Worm (Caenorhabditis elegans) whole organism, late embryonic: ENCODE data around the gene inos-1.

ENCODE experiments used
- C38D4.7 ChIP-seq: fragments of 200-800 bp; sonication (Bioruptor generic); optimal IDR thresholded peaks from 2 replicates; lab custom pipeline; 2018; ENCODE audit warnings: mild to moderate bottlenecking, missing genetic modification characterization, moderate library complexity, missing compliant biosample characterization
- K02D7.2 ChIP-seq: sonication (generic microtip); optimal IDR thresholded peaks from 2 replicates; lab custom pipeline; 2017; ENCODE audit warnings: mild to moderate bottlenecking, missing genetic modification characterization, missing compliant biosample characterization
- T23F11.4 ChIP-seq: fragments of 200-800 bp; sonication (Bioruptor generic); optimal IDR thresholded peaks from 2 replicates; lab custom pipeline; 2018; ENCODE audit warnings: mild to moderate bottlenecking, missing genetic modification characterization, missing compliant biosample characterization
- ahr-1 ChIP-seq: sonication (generic microtip); optimal IDR thresholded peaks from 2 replicates; lab custom pipeline; 2016; ENCODE audit warnings: missing genetic modification characterization, missing compliant biosample characterization
- ceh-2 ChIP-seq: sonication (generic microtip); optimal IDR thresholded peaks from 2 replicates; lab custom pipeline; 2016; ENCODE audit warnings: missing genotype, missing genetic modification characterization, missing compliant biosample characterization
- ceh-24 ChIP-seq: sonication (generic microtip); optimal IDR thresholded peaks from 2 replicates; lab custom pipeline; 2016; ENCODE audit warnings: mild to moderate bottlenecking, missing genetic modification characterization, missing compliant biosample characterization
- ceh-30 ChIP-seq: fragments of 150-350 bp; optimal IDR thresholded peaks from 2 replicates; lab custom pipeline; 2014; ENCODE audit warnings: missing biosample characterization, missing genetic modification characterization
- ceh-31 ChIP-seq: sonication (generic microtip); optimal IDR thresholded peaks from 2 replicates; lab custom pipeline; 2016; ENCODE audit warnings: missing genetic modification characterization, missing compliant biosample characterization
- ceh-45 ChIP-seq: fragments of 200-800 bp; sonication (Bioruptor generic); IDR thresholded peaks from 2 replicates; pipeline ENCODE4 v1.3.6; 2022; ENCODE audit warnings: missing genetic modification reagents, missing genetic modification characterization, missing compliant biosample characterization
- ceh-6 ChIP-seq: fragments of 200-800 bp; sonication (Bioruptor generic); optimal IDR thresholded peaks from 2 replicates; lab custom pipeline; 2018; ENCODE audit warnings: mild to moderate bottlenecking, missing genetic modification characterization, missing compliant biosample characterization
- ceh-9 ChIP-seq: sonication (generic microtip); optimal IDR thresholded peaks from 2 replicates; lab custom pipeline; 2016; ENCODE audit warnings: mild to moderate bottlenecking, missing genetic modification characterization, inconsistent platforms, missing compliant biosample characterization
- che-1 ChIP-seq: sonication (generic microtip); optimal IDR thresholded peaks from 2 replicates; lab custom pipeline; 2016; ENCODE audit warnings: mild to moderate bottlenecking, missing genetic modification characterization, missing compliant biosample characterization
- dmd-4 ChIP-seq: sonication (generic microtip); optimal IDR thresholded peaks from 2 replicates; lab custom pipeline; 2016; ENCODE audit warnings: borderline replicate concordance, missing genetic modification characterization, missing compliant biosample characterization
- ets-4 ChIP-seq: sonication (generic microtip); optimal IDR thresholded peaks from 2 replicates; lab custom pipeline; 2016; ENCODE audit warnings: missing genetic modification characterization, missing compliant biosample characterization
- eyg-1 ChIP-seq: sonication (generic microtip); optimal IDR thresholded peaks from 2 replicates; lab custom pipeline; 2016; ENCODE audit warnings: missing genotype, missing genetic modification characterization, missing compliant biosample characterization
- fkh-6 ChIP-seq: sonication (generic microtip); optimal IDR thresholded peaks from 2 replicates; lab custom pipeline; 2016; ENCODE audit warnings: missing genetic modification characterization, missing compliant biosample characterization
- hlh-13 ChIP-seq: fragments of 200-800 bp; sonication (Bioruptor generic); optimal IDR thresholded peaks from 2 replicates; lab custom pipeline; 2018; ENCODE audit warnings: mild to moderate bottlenecking, missing genetic modification characterization, missing compliant biosample characterization
- hlh-6 ChIP-seq: sonication (generic microtip); optimal IDR thresholded peaks from 2 replicates; lab custom pipeline; 2016; ENCODE audit warnings: missing genotype, missing genetic modification characterization, missing compliant biosample characterization
- hlh-8 ChIP-seq: sonication (generic microtip); optimal IDR thresholded peaks from 2 replicates; lab custom pipeline; 2016; ENCODE audit warnings: missing genotype, missing genetic modification characterization, missing compliant biosample characterization
- nfya-1 ChIP-seq: sonication (generic microtip); optimal IDR thresholded peaks from 2 replicates; lab custom pipeline; 2017; ENCODE audit warnings: missing genetic modification characterization, mild to moderate bottlenecking, missing compliant biosample characterization, antibody characterized with exemption, moderate library complexity
- nhr-11 ChIP-seq: fragments of 150-350 bp; optimal IDR thresholded peaks from 2 replicates; lab custom pipeline; 2014; ENCODE audit warnings: missing biosample characterization, missing genetic modification characterization
- nhr-232 ChIP-seq: sonication (generic microtip); optimal IDR thresholded peaks from 2 replicates; lab custom pipeline; 2016; ENCODE audit warnings: missing genetic modification characterization, missing compliant biosample characterization
- npax-4 ChIP-seq: sonication (generic microtip); optimal IDR thresholded peaks from 2 replicates; lab custom pipeline; 2016; ENCODE audit warnings: missing genetic modification characterization, missing compliant biosample characterization
- pag-3 ChIP-seq: sonication (generic microtip); optimal IDR thresholded peaks from 2 replicates; lab custom pipeline; 2016; ENCODE audit warnings: missing compliant biosample characterization, missing genetic modification characterization, borderline replicate concordance
- pax-1 ChIP-seq: fragments of 150-350 bp; optimal IDR thresholded peaks from 2 replicates; lab custom pipeline; 2014; ENCODE audit warnings: missing biosample characterization, missing genetic modification characterization
- pha-2 ChIP-seq: sonication (generic microtip); optimal IDR thresholded peaks from 2 replicates; lab custom pipeline; 2017; ENCODE audit warnings: mild to moderate bottlenecking, missing genetic modification characterization, missing compliant biosample characterization
- pha-4 ChIP-seq: fragments of 150-350 bp; optimal IDR thresholded peaks from 2 replicates; lab custom pipeline; 2018; ENCODE audit warnings: missing biosample characterization, missing genetic modification reagents, missing genetic modification characterization
- pqm-1 ChIP-seq: sonication (generic microtip); optimal IDR thresholded peaks from 2 replicates; lab custom pipeline; 2016; ENCODE audit warnings: missing genetic modification characterization, missing compliant biosample characterization
- pros-1 ChIP-seq: fragments of 150-350 bp; optimal IDR thresholded peaks from 2 replicates; lab custom pipeline; 2014; ENCODE audit warnings: missing biosample characterization, missing genetic modification reagents, missing genetic modification characterization
- ref-2 ChIP-seq: sonication (generic microtip); optimal IDR thresholded peaks from 2 replicates; lab custom pipeline; 2016; ENCODE audit warnings: missing genetic modification characterization, missing compliant biosample characterization
- rnt-1 ChIP-seq: sonication (generic microtip); optimal IDR thresholded peaks from 2 replicates; lab custom pipeline; 2016; ENCODE audit warnings: missing genetic modification characterization, missing compliant biosample characterization
- sdc-2 ChIP-seq: sonication (generic microtip); optimal IDR thresholded peaks from 2 replicates; lab custom pipeline; 2016; ENCODE audit warnings: missing genotype, missing genetic modification characterization, missing compliant biosample characterization
- tbx-2 ChIP-seq: sonication (generic microtip); optimal IDR thresholded peaks from 2 replicates; lab custom pipeline; 2016; ENCODE audit warnings: missing genetic modification characterization, missing compliant biosample characterization
- tbx-7 ChIP-seq: sonication (generic microtip); optimal IDR thresholded peaks from 2 replicates; lab custom pipeline; 2016; ENCODE audit warnings: missing genotype, missing genetic modification characterization, missing compliant biosample characterization
- unc-42 ChIP-seq: sonication (generic microtip); optimal IDR thresholded peaks from 2 replicates; lab custom pipeline; 2016; ENCODE audit warnings: missing genotype, missing genetic modification characterization, missing compliant biosample characterization
- unc-55 ChIP-seq: sonication (generic microtip); optimal IDR thresholded peaks from 2 replicates; lab custom pipeline; 2017; ENCODE audit warnings: missing biosample characterization, missing genetic modification reagents, missing genetic modification characterization
- unc-86 ChIP-seq: sonication (generic microtip); optimal IDR thresholded peaks from 2 replicates; lab custom pipeline; 2016; ENCODE audit warnings: missing genetic modification characterization, missing compliant biosample characterization
- zip-5 ChIP-seq: sonication (generic microtip); optimal IDR thresholded peaks from 2 replicates; lab custom pipeline; 2016; ENCODE audit warnings: missing genetic modification characterization, missing compliant biosample characterization
- ztf-16 ChIP-seq: sonication (generic microtip); optimal IDR thresholded peaks from 2 replicates; lab custom pipeline; 2017; ENCODE audit warnings: missing genetic modification characterization, missing compliant biosample characterization

The inos-1 gene

DNA sequence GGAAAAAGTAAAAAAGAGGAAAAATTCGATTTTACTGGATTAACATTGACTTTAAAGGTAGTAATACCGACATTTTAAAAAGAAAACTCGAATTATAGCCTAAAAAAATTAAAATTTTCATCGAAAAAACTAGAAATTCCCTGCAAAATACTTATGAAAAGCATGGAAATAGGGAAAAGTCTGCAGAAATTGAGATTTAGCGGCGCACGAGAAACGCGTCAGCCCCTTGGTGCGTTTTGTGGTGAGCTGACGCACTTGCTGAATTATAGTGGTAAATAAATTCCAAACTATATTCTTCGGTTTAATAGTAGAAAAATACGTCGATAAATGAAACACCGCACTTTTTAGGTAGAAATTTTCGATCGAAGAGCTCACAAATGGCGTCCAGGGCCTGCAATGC lies 5.7 kb downstream of the inos-1 start (continued):
- no peak for TF ChIP-seq nhr-11 (tag; lab: Kevin White, UChicago)
- TF ChIP-seq pha-2 (tag; lab: Kevin White, UChicago), result no peak
- no peak for TF ChIP-seq nhr-232 (tag; lab: Kevin White, UChicago)
- TF ChIP-seq K02D7.2 (tag; lab: Kevin White, UChicago), result no peak
- no peak for TF ChIP-seq ceh-30 (tag; lab: Kevin White, UChicago)
- TF ChIP-seq T23F11.4 (GFP tag; lab: Kevin White, UChicago), result no peak
- peak; percentile 1 for TF ChIP-seq ceh-6 (GFP tag; lab: Kevin White, UChicago)
- TF ChIP-seq ets-4 (tag; lab: Kevin White, UChicago), result no peak
- no peak for TF ChIP-seq pros-1 (tag; lab: Kevin White, UChicago)
- peak; percentile 14 for TF ChIP-seq tbx-2 (tag; lab: Kevin White, UChicago)
- TF ChIP-seq unc-86, result peak; percentile 18
- no peak for TF ChIP-seq ceh-2 (tag; lab: Kevin White, UChicago)
- TF ChIP-seq, all 69 proteins: peak for 11

DNA sequence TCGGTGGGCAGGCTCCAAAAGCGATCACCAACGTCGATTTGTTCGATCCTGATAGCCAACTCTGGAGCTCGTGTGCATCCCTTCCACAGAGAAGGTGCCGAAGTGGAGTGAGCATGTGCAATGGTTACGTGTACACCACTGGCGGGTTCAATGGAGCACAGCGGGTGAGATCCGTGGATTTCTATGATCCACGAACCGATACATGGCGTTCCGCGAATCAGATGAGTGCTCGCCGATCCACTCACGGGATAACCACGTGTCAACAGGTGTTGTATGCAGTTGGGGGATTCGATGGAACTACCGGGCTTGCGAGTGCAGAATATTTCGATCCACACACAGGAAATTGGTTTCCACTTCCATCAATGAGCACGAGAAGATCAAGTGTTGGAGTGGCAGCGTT lies 9.2 kb downstream of the inos-1 start:
- TF ChIP-seq K02D7.2 (tag; lab: Kevin White, UChicago) (no peak), ceh-45 (GFP tag; lab: Robert Waterston, UW) (no peak)

DNA sequence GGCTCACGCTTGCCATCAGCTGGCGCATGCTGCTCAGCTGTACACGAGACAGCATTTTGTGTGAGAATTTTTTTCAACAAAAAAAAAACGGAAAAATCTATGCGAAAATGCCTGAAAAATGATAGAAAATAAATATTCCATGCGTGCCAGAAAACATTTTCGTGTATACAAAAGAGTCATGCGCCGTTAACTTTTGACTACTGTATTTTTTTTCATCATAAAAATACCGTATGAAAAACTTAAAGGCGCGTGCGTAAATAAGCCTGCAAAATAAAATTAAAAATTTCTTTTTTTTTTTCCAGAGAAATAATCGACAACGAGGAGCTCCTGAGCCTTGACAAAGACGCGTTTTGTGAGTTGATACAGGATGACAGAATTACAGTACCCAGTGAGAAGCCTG lies 10.2 kb downstream of the inos-1 start:
- no peak for TF ChIP-seq C38D4.7 (GFP tag; lab: Kevin White, UChicago)
- TF ChIP-seq pqm-1, result no peak
- TF ChIP-seq hlh-6 (tag; lab: Kevin White, UChicago), result no peak
- no peak for TF ChIP-seq T23F11.4 (GFP tag; lab: Kevin White, UChicago)
- no peak for TF ChIP-seq sdc-2 (tag; lab: Kevin White, UChicago)
- no peak for TF ChIP-seq ahr-1 (tag; lab: Kevin White, UChicago)
- no peak for TF ChIP-seq ref-2
- TF ChIP-seq hlh-13 (GFP tag; lab: Kevin White, UChicago), result no peak
- no peak for TF ChIP-seq ceh-24
- no peak for TF ChIP-seq rnt-1 (tag; lab: Kevin White, UChicago)
- TF ChIP-seq ceh-9 (tag; lab: Kevin White, UChicago), result no peak
- no peak for TF ChIP-seq tbx-7 (tag; lab: Kevin White, UChicago)

DNA sequence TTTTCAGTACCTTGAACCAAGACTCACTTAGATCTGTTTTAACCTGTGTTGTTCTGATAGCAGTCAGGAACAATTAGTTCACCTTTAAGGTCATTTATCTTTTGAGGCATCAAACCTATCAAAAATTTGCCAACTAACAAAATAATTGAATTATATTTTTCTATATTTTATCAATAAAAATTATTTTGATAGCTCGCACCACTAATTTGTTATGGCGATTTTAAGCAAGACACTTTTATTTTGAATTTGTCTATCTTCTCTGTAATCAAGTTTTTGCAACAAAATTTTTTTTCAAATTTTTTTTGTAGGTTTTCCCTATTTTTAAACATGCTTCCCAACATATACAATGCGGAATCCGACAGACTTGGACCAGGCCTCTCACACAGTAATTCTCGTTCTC lies 11.5 kb downstream of the inos-1 start, which contains the start of gene kel-1:
Gene kel-1 (plus strand): TSS at position 301 of the 400 bp plus-strand sequence.
- TF ChIP-seq ceh-6 (GFP tag; lab: Kevin White, UChicago) (no peak), zip-5 (tag; lab: Kevin White, UChicago) (no peak), sdc-2 (tag; lab: Kevin White, UChicago) (no peak), eyg-1 (no peak)

DNA sequence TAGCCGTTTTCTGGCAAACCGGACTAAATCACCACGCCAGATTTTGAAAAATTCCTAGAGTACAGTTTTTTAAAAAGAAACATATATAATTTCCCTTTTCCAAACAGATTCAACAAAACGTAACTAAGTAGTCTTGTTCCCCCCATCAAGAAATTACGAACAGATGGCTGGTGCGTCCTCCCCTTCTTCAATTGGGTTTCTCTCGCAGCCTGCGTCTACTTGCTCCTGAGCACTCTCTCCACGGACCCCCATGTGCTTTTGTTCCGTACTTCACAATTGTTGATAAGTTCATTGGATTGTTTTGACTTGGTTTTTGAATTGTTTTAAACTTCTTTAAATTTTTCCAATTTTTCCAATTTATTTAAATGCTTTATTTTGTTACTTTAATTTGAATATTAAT lies 12.1 kb downstream of the inos-1 start:
- no peak for TF ChIP-seq dmd-4 (tag; lab: Kevin White, UChicago)
- TF ChIP-seq unc-55 (GFP tag; lab: Kevin White, UChicago), result peak; percentile 8
- TF ChIP-seq eyg-1, result no peak
- TF ChIP-seq pha-4 (tag; lab: Kevin White, UChicago), result no peak
- no peak for TF ChIP-seq pax-1 (tag; lab: Kevin White, UChicago)
- peak; percentile 59 for TF ChIP-seq unc-42
- TF ChIP-seq zip-5 (tag; lab: Kevin White, UChicago), result no peak
- TF ChIP-seq pag-3, result no peak
- no peak for TF ChIP-seq fkh-6 (tag; lab: Kevin White, UChicago)
- TF ChIP-seq npax-4 (tag; lab: Kevin White, UChicago), result no peak
- no peak for TF ChIP-seq ztf-16
- TF ChIP-seq hlh-8, result peak; percentile 73
- TF ChIP-seq nhr-232 (tag; lab: Kevin White, UChicago), result no peak
- peak; percentile 1 for TF ChIP-seq ceh-31 (tag; lab: Kevin White, UChicago)
- TF ChIP-seq tbx-7 (tag; lab: Kevin White, UChicago), result no peak
- no peak for TF ChIP-seq che-1 (tag; lab: Kevin White, UChicago)
- TF ChIP-seq ceh-24, result no peak
- TF ChIP-seq nfya-1 (tag; lab: Kevin White, UChicago), result peak; percentile 29
- no peak for TF ChIP-seq ceh-6 (GFP tag; lab: Kevin White, UChicago)
